Fruit fly (Drosophila melanogaster) whole organism: Measurements from ENCODE around the gene Sgs5.

Experiments
- CG8478 ChIP-seq: fragments of >200 bp; optimal IDR thresholded peaks from 2 replicates; lab custom pipeline; 2018; ENCODE audit warnings: inconsistent platforms
- Dll ChIP-seq: fragments of >200 bp; optimal IDR thresholded peaks from 2 replicates; lab custom pipeline; 2017
- EcR ChIP-seq, 2 experiments: fragments of >200 bp; optimal IDR thresholded peaks; 2 replicates each; lab custom pipeline; 2017; ENCODE audit warnings: missing biosample characterization in 2 of 2, missing genetic modification characterization in 2 of 2, missing genetic modification reagents in 2 of 2
- pan ChIP-seq: fragments of >200 bp; optimal IDR thresholded peaks from 2 replicates; lab custom pipeline; 2017
- psq ChIP-seq: fragments of >200 bp; optimal IDR thresholded peaks from 2 replicates; lab custom pipeline; 2017
- usp ChIP-seq: fragments of >200 bp; optimal IDR thresholded peaks from 2 replicates; lab custom pipeline; 2017; ENCODE audit warnings: missing biosample characterization, missing genetic modification characterization, mixed read lengths

DNA sequence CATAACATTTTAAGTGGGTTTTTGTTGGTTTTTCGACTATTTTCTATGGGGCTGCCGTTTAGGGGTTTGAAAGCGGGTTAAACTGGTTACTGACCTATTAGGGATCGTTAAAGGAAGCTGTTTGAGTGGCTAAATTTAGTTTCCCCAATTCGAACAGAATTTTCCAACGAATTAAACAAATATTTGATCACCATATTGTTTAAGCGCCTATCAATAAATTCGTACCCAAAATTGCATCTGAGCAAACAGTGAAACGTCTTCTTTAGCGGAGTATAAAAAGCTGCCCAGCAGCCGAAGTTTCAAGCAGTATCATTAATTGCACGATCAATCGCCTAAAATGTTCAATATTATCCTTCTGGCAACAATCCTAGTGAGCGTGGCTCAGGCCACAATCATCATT is 1.1 kb upstream of the Sgs5 start, which contains the start of gene Sgs5bis:
- TF ChIP-seq pan (lab: Kevin White, UChicago), result no peak
- TF ChIP-seq Dll (lab: Kevin White, UChicago), result no peak
- no peak for TF ChIP-seq EcR (GFP tag; optimal IDR thresholded peaks at IDR 0.05; lab: Kevin White, UChicago)
- TF ChIP-seq CG8478 (lab: Kevin White, UChicago), result no peak
- TF ChIP-seq usp (GFP tag; lab: Kevin White, UChicago), result no peak
- TF ChIP-seq psq (lab: Kevin White, UChicago), result no peak
